Worm (Caenorhabditis elegans) whole organism, L3 larva: ENCODE measurements around the gene C07G3.15.

Experiments
- aly-2 ChIP-seq: fragments of 150-350 bp; optimal IDR thresholded peaks from 2 replicates; lab custom pipeline; 2014; ENCODE audit warnings: missing biosample characterization, missing genetic modification characterization
- egl-27 ChIP-seq: sonication (generic microtip); optimal IDR thresholded peaks from 4 replicates; lab custom pipeline; 2017; ENCODE audit warnings: missing biosample characterization, missing genetic modification reagents, missing genetic modification characterization
- elt-3 ChIP-seq, 3 experiments: fragments of 150-350 bp in 1 of 3; sonication (generic microtip) in 2 of 3; optimal IDR thresholded peaks; 2 replicates in 2 of 3; 4 replicates in 1 of 3; lab custom pipeline; 2014 to 2017; ENCODE audit warnings: missing biosample characterization in 3 of 3, missing genetic modification characterization in 3 of 3
- fkh-10 ChIP-seq: sonication (generic microtip); optimal IDR thresholded peaks from 2 replicates; lab custom pipeline; 2017; ENCODE audit warnings: missing biosample characterization, missing genetic modification reagents, missing genetic modification characterization
- fos-1 ChIP-seq: fragments of 150-350 bp; optimal IDR thresholded peaks from 2 replicates; lab custom pipeline; 2014; ENCODE audit warnings: missing biosample characterization, missing genetic modification characterization
- nhr-11 ChIP-seq: fragments of 150-350 bp; optimal IDR thresholded peaks from 2 replicates; lab custom pipeline; 2014; ENCODE audit warnings: missing biosample characterization, missing genetic modification characterization
- nhr-237 ChIP-seq: fragments of 150-350 bp; optimal IDR thresholded peaks from 2 replicates; lab custom pipeline; 2014; ENCODE audit warnings: missing biosample characterization, missing genetic modification characterization
- nhr-76 ChIP-seq: fragments of 150-350 bp; sonication (generic microtip); optimal IDR thresholded peaks from 5 replicates; lab custom pipeline; 2014; ENCODE audit warnings: missing biosample characterization, missing genetic modification characterization
- nhr-77 ChIP-seq: fragments of 150-350 bp; optimal IDR thresholded peaks from 2 replicates; lab custom pipeline; 2014; ENCODE audit warnings: missing biosample characterization, missing genetic modification characterization
- pha-4 ChIP-seq: fragments of 150-350 bp; optimal IDR thresholded peaks from 2 replicates; lab custom pipeline; 2014; ENCODE audit warnings: missing biosample characterization, missing genetic modification reagents, missing genetic modification characterization
- unc-39 ChIP-seq: sonication (generic microtip); optimal IDR thresholded peaks from 4 replicates; lab custom pipeline; 2017; ENCODE audit warnings: missing biosample characterization, missing genetic modification characterization
- ztf-11 ChIP-seq: fragments of 150-350 bp; optimal IDR thresholded peaks from 2 replicates; lab custom pipeline; 2014; ENCODE audit warnings: missing biosample characterization, missing genetic modification characterization
- ztf-4 ChIP-seq: fragments of 150-350 bp; optimal IDR thresholded peaks from 2 replicates; lab custom pipeline; 2014; ENCODE audit warnings: missing biosample characterization, missing genetic modification characterization

DNA sequence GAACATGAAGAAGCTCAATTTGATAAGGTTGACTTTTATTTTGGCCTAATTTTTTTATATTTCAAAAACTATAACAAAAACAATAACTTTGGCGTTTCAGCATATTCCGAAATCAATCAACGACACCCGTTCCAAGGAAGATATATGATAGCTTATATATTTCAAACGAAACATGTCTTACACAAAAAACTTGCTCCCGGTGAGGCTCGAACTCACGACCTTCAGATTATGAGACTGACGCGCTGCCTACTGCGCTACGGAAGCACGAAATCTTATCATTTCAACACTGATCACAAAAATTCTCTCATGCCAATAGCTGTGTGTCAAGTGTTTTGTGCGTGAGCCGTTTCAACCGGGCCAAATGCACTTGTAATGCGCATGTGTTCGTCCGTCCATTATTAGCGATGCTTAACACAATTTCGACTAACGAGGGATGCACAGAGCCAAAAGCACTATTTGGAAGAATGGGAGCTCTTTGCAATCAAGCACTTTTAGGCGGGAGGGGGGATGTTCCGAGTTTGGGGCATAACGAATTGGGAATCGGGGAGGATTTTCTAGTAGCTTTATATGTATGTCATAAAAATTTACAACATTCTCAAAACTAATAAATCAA lies 41.5 kb downstream of the C07G3.15 start:
- TF ChIP-seq egl-27 (no peak), elt-3 (tag; optimal IDR thresholded peaks at IDR 0.05; lab: Kevin White, UChicago) (no peak), fkh-10 (GFP tag; lab: Kevin White, UChicago) (no peak), unc-39 (tag; lab: Kevin White, UChicago) (no peak), nhr-76 (tag; lab: Kevin White, UChicago) (no peak), fos-1 (no peak), aly-2 (tag; lab: Kevin White, UChicago) (no peak), ztf-11 (tag; lab: Kevin White, UChicago) (no peak), nhr-237 (tag; lab: Kevin White, UChicago) (no peak), nhr-77 (no peak), pha-4 (no peak), ztf-4 (tag; lab: Kevin White, UChicago) (no peak), nhr-11 (no peak)
